Fruit fly (Drosophila melanogaster): Measurements from ENCODE around the gene CG11997.

dm6 chr3R:9133243-9133642, 44.1 kb upstream of the CG11997 start:
- no peak for TF ChIP-seq Snoo (tag; optimal IDR thresholded peaks at IDR 0.05)
- TF ChIP-seq D1 (tag; optimal IDR thresholded peaks at IDR 0.05): no peak
- TF ChIP-seq CG12605 (GFP tag; IDR thresholded peaks at IDR 0.05): no peak
- no peak for TF ChIP-seq Ets98B (GFP tag; IDR thresholded peaks at IDR 0.05)
- TF ChIP-seq CG4496 (GFP tag; IDR thresholded peaks at IDR 0.05): no peak
- no peak for TF ChIP-seq EcR (GFP tag; optimal IDR thresholded peaks at IDR 0.05)
- TF ChIP-seq CG34367 (tag; optimal IDR thresholded peaks at IDR 0.05): no peak
- no peak for TF ChIP-seq Pif1A (GFP tag; optimal IDR thresholded peaks at IDR 0.05)
- no peak for TF ChIP-seq CG8301 (tag; optimal IDR thresholded peaks at IDR 0.05)
- TF ChIP-seq CG8159 (tag; optimal IDR thresholded peaks at IDR 0.05): no peak
- no peak for TF ChIP-seq CG9948 (tag; optimal IDR thresholded peaks at IDR 0.05)

All from whole organism, pupa.